Worm (Caenorhabditis elegans) whole organism, L1 larva: ENCODE data around the gene T04C9.3.

Source experiments
- blmp-1 ChIP-seq: fragments of 150-350 bp; optimal IDR thresholded peaks from 2 replicates; lab custom pipeline; 2014; ENCODE audit warnings: missing biosample characterization, missing genetic modification characterization
- ces-1 ChIP-seq: fragments of 150-350 bp; optimal IDR thresholded peaks from 2 replicates; lab custom pipeline; 2014; ENCODE audit warnings: missing biosample characterization, missing genetic modification reagents, missing genetic modification characterization
- lin-14 ChIP-seq: fragments of 200-800 bp; sonication (Bioruptor generic); optimal IDR thresholded peaks from 2 replicates; lab custom pipeline; 2018; ENCODE audit warnings: mild to moderate bottlenecking, missing genetic modification characterization, moderate library complexity, missing compliant biosample characterization
- lin-39 ChIP-seq: fragments of 150-350 bp; optimal IDR thresholded peaks from 2 replicates; lab custom pipeline; 2014; ENCODE audit warnings: missing biosample characterization, missing genetic modification reagents, missing genetic modification characterization
- nhr-12 ChIP-seq: sonication (generic microtip); optimal IDR thresholded peaks from 2 replicates; lab custom pipeline; 2017; ENCODE audit warnings: missing biosample characterization, missing genetic modification characterization
- nhr-237 ChIP-seq: fragments of 150-350 bp; optimal IDR thresholded peaks from 2 replicates; lab custom pipeline; 2014; ENCODE audit warnings: missing biosample characterization, missing genetic modification characterization
- nhr-76 ChIP-seq: sonication (generic microtip); optimal IDR thresholded peaks from 2 replicates; lab custom pipeline; 2017; ENCODE audit warnings: missing biosample characterization, missing genetic modification characterization
- nhr-90 ChIP-seq: sonication (generic microtip); optimal IDR thresholded peaks from 2 replicates; lab custom pipeline; 2016; ENCODE audit warnings: mild to moderate bottlenecking, missing genetic modification characterization, missing compliant biosample characterization; ENCODE audit not compliant: poor library complexity
- snpc-4 ChIP-seq: fragments of 150-350 bp; optimal IDR thresholded peaks from 2 replicates; lab custom pipeline; 2014; ENCODE audit warnings: missing biosample characterization, missing genetic modification characterization
- unc-62 ChIP-seq: fragments of 150-350 bp; optimal IDR thresholded peaks from 2 replicates; lab custom pipeline; 2014; ENCODE audit warnings: missing biosample characterization, missing genetic modification reagents, missing genetic modification characterization
- vab-15 ChIP-seq: sonication (generic microtip); optimal IDR thresholded peaks from 2 replicates; lab custom pipeline; 2017; ENCODE audit warnings: missing genotype, mild to moderate bottlenecking, missing genetic modification characterization, missing compliant biosample characterization
- ztf-11 ChIP-seq, 2 experiments: sonication (generic microtip); optimal IDR thresholded peaks; 2 replicates each; lab custom pipeline; 2016 to 2017; ENCODE audit warnings: missing genetic modification characterization in 2 of 2, missing biosample characterization in 1 of 2, missing compliant biosample characterization in 1 of 2
- ztf-4 ChIP-seq: fragments of 150-350 bp; optimal IDR thresholded peaks from 2 replicates; lab custom pipeline; 2014; ENCODE audit warnings: missing biosample characterization, missing genetic modification characterization

ce11 chrIII:5950756-5951345, 34.6 kb upstream of the T04C9.3 start:
- TF ChIP-seq nhr-90 (tag; lab: Kevin White, UChicago) (no peak), vab-15 (tag; lab: Kevin White, UChicago) (no peak), unc-62 (GFP tag; lab: Kevin White, UChicago) (no peak), lin-39 (no peak), blmp-1 (tag; lab: Kevin White, UChicago) (no peak), lin-14 (GFP tag; lab: Kevin White, UChicago) (no peak), ztf-11 (tag; optimal IDR thresholded peaks at IDR 0.05; lab: Kevin White, UChicago) (no peak), nhr-237 (tag; lab: Kevin White, UChicago) (no peak), snpc-4 (tag; lab: Kevin White, UChicago) (no peak), nhr-76 (no peak), ztf-4 (tag; lab: Kevin White, UChicago) (no peak), nhr-12 (tag; lab: Kevin White, UChicago) (no peak), ces-1 (GFP tag; lab: Kevin White, UChicago) (no peak)
